Worm (Caenorhabditis elegans): ENCODE data around the gene gcn-1.

Gene gcn-1

ce11 chrIII:2105935-2106334 lies 45.8 kb upstream of the gcn-1 start:
- TF ChIP-seq unc-55 (GFP tag; optimal IDR thresholded peaks at IDR 0.05) = no peak
- no peak for TF ChIP-seq nhr-77 (tag; optimal IDR thresholded peaks at IDR 0.05)
- no peak for TF ChIP-seq ZK546.5 (tag; optimal IDR thresholded peaks at IDR 0.05)
- no peak for TF ChIP-seq sma-3 (GFP tag; optimal IDR thresholded peaks at IDR 0.05)
- no peak for TF ChIP-seq nhr-25 (tag; optimal IDR thresholded peaks at IDR 0.05)
- no peak for TF ChIP-seq dmd-4 (tag; optimal IDR thresholded peaks at IDR 0.05)
- TF ChIP-seq ceh-16 (tag; optimal IDR thresholded peaks at IDR 0.05) = no peak
- TF ChIP-seq nhr-10 (tag; optimal IDR thresholded peaks at IDR 0.05) = no peak
- no peak for TF ChIP-seq zag-1 (tag; optimal IDR thresholded peaks at IDR 0.05)
- no peak for TF ChIP-seq R02D3.7 (tag; optimal IDR thresholded peaks at IDR 0.05)

- no peak for TF ChIP-seq mdl-1 (tag; optimal IDR thresholded peaks at IDR 0.05)
- TF ChIP-seq elt-3 (tag; optimal IDR thresholded peaks at IDR 0.05) = no peak
- TF ChIP-seq gmeb-1 (tag; optimal IDR thresholded peaks at IDR 0.05) = no peak
- TF ChIP-seq ztf-1 (GFP tag; conservative IDR thresholded peaks at IDR 0.05) = no peak
- TF ChIP-seq lsy-2 (tag; optimal IDR thresholded peaks at IDR 0.05) = no peak
- no peak for TF ChIP-seq ceh-82 (tag; optimal IDR thresholded peaks at IDR 0.05)
- TF ChIP-seq nhr-237 (tag; optimal IDR thresholded peaks at IDR 0.05) = no peak
- no peak for TF ChIP-seq blmp-1 (tag; optimal IDR thresholded peaks at IDR 0.05; ENCODE audit: insufficient read depth)
- TF ChIP-seq nhr-129 (tag; optimal IDR thresholded peaks at IDR 0.05) = no peak
- TF ChIP-seq sma-9 (GFP tag; optimal IDR thresholded peaks at IDR 0.05) = no peak
- TF ChIP-seq sma-9 (tag; optimal IDR thresholded peaks at IDR 0.05) = no peak
- no peak for TF ChIP-seq unc-62 (GFP tag; optimal IDR thresholded peaks at IDR 0.05)
These were observed 41.5 kb upstream of the gcn-1 start, which contains the start of gene Y48G9A.7 for ce11 chrIII:2110249-2110648. TSS of gene Y48G9A.7 (plus strand) at chrIII:2110549.

ce11 chrIII:2111376-2111775 lies 40.4 kb upstream of the gcn-1 start:
- TF ChIP-seq lin-13 (GFP tag; optimal IDR thresholded peaks at IDR 0.05) (no peak), C34F6.9 (tag; optimal IDR thresholded peaks at IDR 0.05) (no peak), nhr-21 (tag; optimal IDR thresholded peaks at IDR 0.05) (no peak), snpc-4 (tag; optimal IDR thresholded peaks at IDR 0.05) (no peak), mab-5 (tag; optimal IDR thresholded peaks at IDR 0.05) (no peak), ZK546.5 (tag; optimal IDR thresholded peaks at IDR 0.05) (no peak), nhr-10 (tag; optimal IDR thresholded peaks at IDR 0.05) (no peak), alr-1 (tag; optimal IDR thresholded peaks at IDR 0.05) (no peak), nhr-23 (tag; optimal IDR thresholded peaks at IDR 0.05) (no peak), R02D3.7 (tag; optimal IDR thresholded peaks at IDR 0.05) (no peak), mbf-1 (tag; optimal IDR thresholded peaks at IDR 0.05) (no peak), ztf-1 (GFP tag; conservative IDR thresholded peaks at IDR 0.05) (no peak), lsy-2 (tag; optimal IDR thresholded peaks at IDR 0.05) (no peak), mdl-1 (tag; optimal IDR thresholded peaks at IDR 0.05) (no peak), ceh-82 (tag; optimal IDR thresholded peaks at IDR 0.05) (no peak), F13H6.1 (tag; optimal IDR thresholded peaks at IDR 0.05) (no peak), ama-1 (optimal IDR thresholded peaks at IDR 0.05) (no peak)

- TF ChIP-seq ceh-82 (tag; optimal IDR thresholded peaks at IDR 0.05) (no peak), ceh-16 (tag; optimal IDR thresholded peaks at IDR 0.05) (no peak), mdl-1 (tag; optimal IDR thresholded peaks at IDR 0.05) (no peak), mbf-1 (tag; optimal IDR thresholded peaks at IDR 0.05) (no peak), nhr-21 (tag; optimal IDR thresholded peaks at IDR 0.05) (no peak), egl-27 (tag; optimal IDR thresholded peaks at IDR 0.05) (no peak), fos-1 (tag; optimal IDR thresholded peaks at IDR 0.05) (no peak), unc-39 (tag; optimal IDR thresholded peaks at IDR 0.05) (no peak), lin-39 (tag; optimal IDR thresholded peaks at IDR 0.05) (no peak), unc-55 (GFP tag; optimal IDR thresholded peaks at IDR 0.05) (no peak), ztf-11 (tag; optimal IDR thresholded peaks at IDR 0.05) (no peak), lin-13 (GFP tag; optimal IDR thresholded peaks at IDR 0.05) (no peak), unc-62 (GFP tag; optimal IDR thresholded peaks at IDR 0.05) (no peak), nhr-11 (tag; optimal IDR thresholded peaks at IDR 0.05) (no peak)
These were observed 39.7 kb upstream of the gcn-1 start for ce11 chrIII:2112009-2112408.

All from whole organism, L2 larva.